Worm (Caenorhabditis elegans) whole organism, early embryonic: ENCODE data around the gene Y57G11A.4.

Experiments
- aly-1 ChIP-seq: sonication (generic microtip); optimal IDR thresholded peaks from 2 replicates; lab custom pipeline; 2016; ENCODE audit warnings: missing genetic modification characterization, missing compliant biosample characterization
- ama-1 ChIP-seq: fragments of 150-350 bp; optimal IDR thresholded peaks from 2 replicates; lab custom pipeline; 2014
- ceh-13 ChIP-seq: fragments of 200-800 bp; sonication (Bioruptor generic); optimal IDR thresholded peaks from 2 replicates; lab custom pipeline; 2018; ENCODE audit warnings: mild to moderate bottlenecking, missing genetic modification characterization, missing compliant biosample characterization
- ceh-36 ChIP-seq: sonication (generic microtip); optimal IDR thresholded peaks from 2 replicates; lab custom pipeline; 2016; ENCODE audit warnings: missing genetic modification characterization, inconsistent platforms, missing compliant biosample characterization
- flt-1 ChIP-seq: fragments of 200-800 bp; sonication (Bioruptor generic); IDR thresholded peaks from 2 replicates; pipeline ENCODE4 v1.3.6; 2022; ENCODE audit warnings: missing genetic modification characterization, missing compliant biosample characterization
- hmbx-1 ChIP-seq: sonication (generic microtip); optimal IDR thresholded peaks from 2 replicates; lab custom pipeline; 2016; ENCODE audit warnings: mild to moderate bottlenecking, missing genetic modification characterization, missing compliant biosample characterization
- hmg-4 ChIP-seq: fragments of 200-800 bp; sonication (Bioruptor generic); optimal IDR thresholded peaks from 2 replicates; lab custom pipeline; 2018; ENCODE audit warnings: mild to moderate bottlenecking, missing genetic modification characterization, missing compliant biosample characterization
- scrt-1 ChIP-seq: fragments of 200-800 bp; sonication (Bioruptor generic); IDR thresholded peaks from 2 replicates; pipeline ENCODE4 v1.3.6; 2022; ENCODE audit warnings: missing genetic modification characterization, missing compliant biosample characterization
- sea-1 ChIP-seq: fragments of 200-800 bp; sonication (Bioruptor generic); conservative IDR thresholded peaks from 2 replicates; pipeline ENCODE4 v1.3.6; 2022; ENCODE audit warnings: missing genetic modification characterization, missing compliant biosample characterization
- tbx-11 ChIP-seq: fragments of 200-800 bp; sonication (Bioruptor generic); IDR thresholded peaks from 2 replicates; pipeline ENCODE4 v1.3.6; 2022; ENCODE audit warnings: missing genetic modification characterization, missing compliant biosample characterization
- tbx-37 ChIP-seq: fragments of 200-800 bp; sonication (Bioruptor generic); conservative IDR thresholded peaks from 2 replicates; pipeline ENCODE4 v1.3.6; 2022; ENCODE audit warnings: missing genetic modification reagents, missing genetic modification characterization, missing compliant biosample characterization
- tra-4 ChIP-seq: sonication (generic microtip); optimal IDR thresholded peaks from 2 replicates; lab custom pipeline; 2017; ENCODE audit warnings: missing genetic modification characterization, missing compliant biosample characterization

- TF ChIP-seq ama-1 (no peak), ceh-13 (GFP tag; lab: Kevin White, UChicago) (no peak), flt-1 (no peak), ceh-36 (tag; lab: Kevin White, UChicago) (no peak), scrt-1 (GFP tag; lab: Robert Waterston, UW) (no peak), sea-1 (no peak), hmg-4 (GFP tag; lab: Kevin White, UChicago) (no peak), tbx-11 (no peak), aly-1 (tag; lab: Kevin White, UChicago) (no peak), tra-4 (tag; lab: Kevin White, UChicago) (no peak), hmbx-1 (tag; lab: Kevin White, UChicago) (no peak), tbx-37 (GFP tag; lab: Robert Waterston, UW) (no peak)
Observed at ce11 chrIV:14515162-14515561, 33.1 kb downstream of the Y57G11A.4 start.
